Worm (Caenorhabditis elegans): Measurements from ENCODE around the gene C17A2.3.

DNA sequence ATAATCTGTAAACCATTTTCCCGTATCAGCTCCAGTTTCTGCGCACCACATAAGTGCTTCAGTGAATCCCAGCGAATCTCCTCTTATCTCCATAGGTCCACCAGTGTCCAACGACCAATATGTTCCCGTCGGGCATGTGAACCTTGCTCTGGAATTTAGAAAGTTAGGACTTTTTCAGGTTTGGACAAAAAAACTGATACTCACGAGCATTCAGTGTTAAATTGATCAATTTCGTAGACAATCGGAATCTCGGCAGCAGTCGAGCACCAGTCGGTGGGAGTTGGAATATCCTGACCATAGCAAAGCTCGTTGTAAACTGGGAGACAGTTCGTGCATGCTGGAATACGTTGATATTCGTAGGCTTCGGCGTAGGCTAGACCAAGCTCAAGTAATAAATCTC lies 13.8 kb upstream of the C17A2.3 start:
- TF ChIP-seq nhr-23 (tag; optimal IDR thresholded peaks at IDR 0.05) (no peak), mdl-1 (tag; optimal IDR thresholded peaks at IDR 0.05) (no peak), ceh-82 (tag; optimal IDR thresholded peaks at IDR 0.05) (no peak), ztf-1 (GFP tag; conservative IDR thresholded peaks at IDR 0.05) (no peak), ZK546.5 (tag; optimal IDR thresholded peaks at IDR 0.05) (no peak), lsy-2 (tag; optimal IDR thresholded peaks at IDR 0.05) (no peak), skn-1 (tag; optimal IDR thresholded peaks at IDR 0.05) (no peak), lin-39 (tag; optimal IDR thresholded peaks at IDR 0.05) (no peak), zag-1 (tag; optimal IDR thresholded peaks at IDR 0.05) (no peak), unc-62 (GFP tag; optimal IDR thresholded peaks at IDR 0.05) (no peak), nhr-6 (tag; optimal IDR thresholded peaks at IDR 0.05) (no peak), ztf-4 (tag; optimal IDR thresholded peaks at IDR 0.05) (no peak), alr-1 (tag; optimal IDR thresholded peaks at IDR 0.05) (no peak)
